Worm (Caenorhabditis elegans) whole organism, late embryonic: Measurements from ENCODE around the gene Y61B8B.3.

Experiments used
- F13H6.1 ChIP-seq: sonication (generic microtip); optimal IDR thresholded peaks from 2 replicates; lab custom pipeline; 2016; ENCODE audit warnings: missing genetic modification characterization, missing compliant biosample characterization
- ahr-1 ChIP-seq: sonication (generic microtip); optimal IDR thresholded peaks from 2 replicates; lab custom pipeline; 2016; ENCODE audit warnings: missing genetic modification characterization, missing compliant biosample characterization
- ceh-22 ChIP-seq: sonication (generic microtip); optimal IDR thresholded peaks from 2 replicates; lab custom pipeline; 2017; ENCODE audit warnings: missing biosample characterization, missing genetic modification characterization
- ceh-45 ChIP-seq: fragments of 200-800 bp; sonication (Bioruptor generic); IDR thresholded peaks from 2 replicates; pipeline ENCODE4 v1.3.6; 2022; ENCODE audit warnings: missing genetic modification reagents, missing genetic modification characterization, missing compliant biosample characterization
- eyg-1 ChIP-seq: sonication (generic microtip); optimal IDR thresholded peaks from 2 replicates; lab custom pipeline; 2016; ENCODE audit warnings: missing genotype, missing genetic modification characterization, missing compliant biosample characterization
- fkh-10 ChIP-seq: fragments of 150-350 bp; optimal IDR thresholded peaks from 2 replicates; lab custom pipeline; 2014; ENCODE audit warnings: missing biosample characterization, missing genetic modification reagents, missing genetic modification characterization
- lim-6 ChIP-seq: sonication (generic microtip); optimal IDR thresholded peaks from 2 replicates; lab custom pipeline; 2016; ENCODE audit warnings: missing genetic modification characterization, missing compliant biosample characterization
- lin-11 ChIP-seq: fragments of 200-800 bp; sonication (Bioruptor generic); optimal IDR thresholded peaks from 2 replicates; lab custom pipeline; 2018; ENCODE audit warnings: mild to moderate bottlenecking, missing genetic modification characterization, missing compliant biosample characterization
- nfya-1 ChIP-seq: sonication (generic microtip); optimal IDR thresholded peaks from 2 replicates; lab custom pipeline; 2017; ENCODE audit warnings: missing genetic modification characterization, mild to moderate bottlenecking, missing compliant biosample characterization, antibody characterized with exemption, moderate library complexity
- nhr-11 ChIP-seq: fragments of 150-350 bp; optimal IDR thresholded peaks from 2 replicates; lab custom pipeline; 2014; ENCODE audit warnings: missing biosample characterization, missing genetic modification characterization
- nhr-232 ChIP-seq: sonication (generic microtip); optimal IDR thresholded peaks from 2 replicates; lab custom pipeline; 2016; ENCODE audit warnings: missing genetic modification characterization, missing compliant biosample characterization
- pag-3 ChIP-seq: sonication (generic microtip); optimal IDR thresholded peaks from 2 replicates; lab custom pipeline; 2016; ENCODE audit warnings: missing compliant biosample characterization, missing genetic modification characterization, borderline replicate concordance
- sox-4 ChIP-seq: sonication (generic microtip); optimal IDR thresholded peaks from 2 replicates; lab custom pipeline; 2017; ENCODE audit warnings: mild to moderate bottlenecking, missing genetic modification characterization, inconsistent platforms, missing compliant biosample characterization
- unc-86 ChIP-seq: sonication (generic microtip); optimal IDR thresholded peaks from 2 replicates; lab custom pipeline; 2016; ENCODE audit warnings: missing genetic modification characterization, missing compliant biosample characterization

DNA sequence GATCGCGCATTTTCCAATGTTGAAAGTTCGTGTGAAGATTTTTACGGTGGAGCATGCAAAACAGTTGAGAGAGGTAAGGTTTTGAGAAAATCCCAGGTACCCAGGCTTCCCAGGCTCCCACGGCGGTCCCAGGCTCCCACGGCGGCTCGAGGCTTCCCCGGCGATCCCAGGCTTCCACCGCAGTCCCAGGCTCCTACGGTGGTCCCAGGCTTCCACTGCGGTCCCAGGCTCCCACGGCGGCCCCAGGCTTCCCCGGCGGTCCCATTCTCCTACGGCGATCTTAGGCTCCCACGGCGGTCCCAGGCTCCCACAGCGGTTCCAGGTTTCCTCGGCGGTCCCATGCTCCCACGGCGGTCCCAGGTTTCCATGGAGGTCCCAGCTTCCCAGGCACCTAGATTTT, 11.6 kb upstream of the Y61B8B.3 start:
- TF ChIP-seq sox-4: no peak
- TF ChIP-seq eyg-1: no peak
- no peak for TF ChIP-seq nhr-11 (tag; lab: Kevin White, UChicago)
- TF ChIP-seq pag-3 (tag; lab: Kevin White, UChicago): no peak
- no peak for TF ChIP-seq nhr-232
- no peak for TF ChIP-seq lin-11 (tag; lab: Kevin White, UChicago)
- TF ChIP-seq fkh-10: no peak
- no peak for TF ChIP-seq lim-6 (tag; lab: Kevin White, UChicago)
- TF ChIP-seq ceh-45 (GFP tag; lab: Robert Waterston, UW): no peak
- no peak for TF ChIP-seq F13H6.1 (tag; lab: Kevin White, UChicago)
- TF ChIP-seq unc-86 (tag; lab: Kevin White, UChicago): no peak
- TF ChIP-seq ahr-1 (tag; lab: Kevin White, UChicago): no peak
- no peak for TF ChIP-seq ceh-22 (tag; lab: Kevin White, UChicago)
- no peak for TF ChIP-seq nfya-1 (tag; lab: Kevin White, UChicago)
